Worm (Caenorhabditis elegans) whole organism, early embryonic: ENCODE results near the gene ptrg-1.

Experiments used
- ama-1 ChIP-seq: fragments of 150-350 bp; optimal IDR thresholded peaks from 2 replicates; lab custom pipeline; 2014
- ets-7 ChIP-seq: sonication (generic microtip); optimal IDR thresholded peaks from 2 replicates; lab custom pipeline; 2016; ENCODE audit warnings: missing genotype, missing genetic modification characterization, missing compliant biosample characterization
- hmbx-1 ChIP-seq: sonication (generic microtip); optimal IDR thresholded peaks from 2 replicates; lab custom pipeline; 2016; ENCODE audit warnings: mild to moderate bottlenecking, missing genetic modification characterization, missing compliant biosample characterization
- hmg-4 ChIP-seq: fragments of 200-800 bp; sonication (Bioruptor generic); optimal IDR thresholded peaks from 2 replicates; lab custom pipeline; 2018; ENCODE audit warnings: mild to moderate bottlenecking, missing genetic modification characterization, missing compliant biosample characterization
- scrt-1 ChIP-seq: fragments of 200-800 bp; sonication (Bioruptor generic); IDR thresholded peaks from 2 replicates; pipeline ENCODE4 v1.3.6; 2022; ENCODE audit warnings: missing genetic modification characterization, missing compliant biosample characterization
- sea-1 ChIP-seq: fragments of 200-800 bp; sonication (Bioruptor generic); conservative IDR thresholded peaks from 2 replicates; pipeline ENCODE4 v1.3.6; 2022; ENCODE audit warnings: missing genetic modification characterization, missing compliant biosample characterization
- tra-4 ChIP-seq: sonication (generic microtip); optimal IDR thresholded peaks from 2 replicates; lab custom pipeline; 2017; ENCODE audit warnings: missing genetic modification characterization, missing compliant biosample characterization

DNA sequence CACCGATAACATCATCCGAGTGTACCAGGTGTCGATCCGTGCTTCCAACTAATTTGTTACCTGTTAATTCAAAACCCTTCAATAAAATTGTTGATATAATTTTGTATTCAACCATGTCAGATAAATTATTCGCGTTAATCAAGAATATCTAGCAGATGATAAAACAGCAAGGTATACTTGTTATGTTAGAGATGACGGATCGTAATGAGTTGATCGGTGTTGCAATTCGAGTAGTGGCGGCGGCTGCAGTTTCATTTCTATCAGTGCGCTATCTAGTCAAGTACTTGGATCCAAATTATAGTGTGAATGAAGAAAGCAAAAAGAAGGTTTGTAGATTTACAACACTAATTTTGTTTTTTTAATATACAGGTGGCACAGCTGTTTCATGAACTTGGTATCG, 16.5 kb downstream of the ptrg-1 start, which contains the start of gene mspn-1:
- TF ChIP-seq scrt-1 (GFP tag; lab: Robert Waterston, UW) (no peak), ama-1 (no peak), hmg-4 (no peak), sea-1 (GFP tag; lab: Robert Waterston, UW) (no peak), ets-7 (tag; lab: Kevin White, UChicago) (no peak), tra-4 (tag; lab: Kevin White, UChicago) (no peak), hmbx-1 (no peak)
